Worm (Caenorhabditis elegans) whole organism, L1 larva: Measurements from ENCODE around the gene Y73B6BL.31.
A peak's percentile ranks its signal among the peaks of the same experiment; 100 is the strongest.

ENCODE experiments used
- F16B12.6 ChIP-seq: fragments of 150-350 bp; optimal IDR thresholded peaks from 2 replicates; lab custom pipeline; 2014; ENCODE audit warnings: missing biosample characterization, missing genetic modification characterization
- aha-1 ChIP-seq: fragments of 150-350 bp; optimal IDR thresholded peaks from 2 replicates; lab custom pipeline; 2014; ENCODE audit warnings: missing biosample characterization, missing genetic modification characterization
- aly-2 ChIP-seq: fragments of 150-350 bp; optimal IDR thresholded peaks from 2 replicates; lab custom pipeline; 2014; ENCODE audit warnings: missing biosample characterization, missing genetic modification characterization
- ama-1 ChIP-seq: fragments of 150-350 bp; optimal IDR thresholded peaks from 2 replicates; lab custom pipeline; 2014
- blmp-1 ChIP-seq: fragments of 150-350 bp; optimal IDR thresholded peaks from 2 replicates; lab custom pipeline; 2014; ENCODE audit warnings: missing biosample characterization, missing genetic modification characterization
- ceh-8 ChIP-seq: fragments of 200-800 bp; sonication (Bioruptor generic); optimal IDR thresholded peaks from 2 replicates; lab custom pipeline; 2018; ENCODE audit warnings: mild to moderate bottlenecking, missing genetic modification characterization, moderate library complexity, missing compliant biosample characterization
- ceh-82 ChIP-seq, 3 experiments: fragments of 150-350 bp in 1 of 3; sonication (generic microtip) in 2 of 3; optimal IDR thresholded peaks; 2 replicates each; lab custom pipeline; 2014 to 2017; ENCODE audit warnings: missing biosample characterization in 3 of 3, missing genetic modification characterization in 3 of 3
- dsc-1 ChIP-seq: sonication (generic microtip); optimal IDR thresholded peaks from 2 replicates; lab custom pipeline; 2016; ENCODE audit warnings: mild to moderate bottlenecking, missing genetic modification characterization, missing compliant biosample characterization
- egl-27 ChIP-seq, 2 experiments: fragments of 150-350 bp in 1 of 2; sonication (generic microtip); optimal IDR thresholded peaks; 3 replicates each; lab custom pipeline; 2017 to 2018; ENCODE audit warnings: missing biosample characterization in 2 of 2, missing genetic modification characterization in 2 of 2, missing genetic modification reagents in 2 of 2
- elt-2 ChIP-seq: sonication (generic microtip); optimal IDR thresholded peaks from 2 replicates; lab custom pipeline; 2016; ENCODE audit warnings: missing genetic modification characterization, mild to moderate bottlenecking, inconsistent platforms, missing compliant biosample characterization, missing genetic modification reagents
- elt-3 ChIP-seq, 6 experiments: fragments of 150-350 bp in 1 of 6; sonication (generic microtip); optimal IDR thresholded peaks; 2 replicates each; lab custom pipeline; 2017 to 2018; ENCODE audit warnings: missing biosample characterization in 6 of 6, missing genetic modification characterization in 6 of 6, inconsistent platforms in 1 of 6
- ets-5 ChIP-seq: fragments of 200-800 bp; sonication (Bioruptor generic); IDR thresholded peaks from 2 replicates; pipeline ENCODE4 v1.3.6; 2022; ENCODE audit warnings: missing genetic modification characterization, missing compliant biosample characterization
- fkh-4 ChIP-seq: sonication (generic microtip); optimal IDR thresholded peaks from 2 replicates; lab custom pipeline; 2016; ENCODE audit warnings: missing compliant biosample characterization, missing genetic modification characterization, borderline replicate concordance
- fos-1 ChIP-seq: fragments of 150-350 bp; optimal IDR thresholded peaks from 2 replicates; lab custom pipeline; 2014; ENCODE audit warnings: missing biosample characterization, missing genetic modification characterization
- hlh-17 ChIP-seq: fragments of 200-800 bp; sonication (Bioruptor generic); optimal IDR thresholded peaks from 2 replicates; lab custom pipeline; 2018; ENCODE audit warnings: missing genetic modification characterization, mild to moderate bottlenecking, missing compliant biosample characterization, moderate library complexity, borderline replicate concordance
- isw-1 ChIP-seq: fragments of 200-800 bp; sonication (Bioruptor generic); IDR thresholded peaks from 2 replicates; pipeline ENCODE4 v1.3.6; 2022; ENCODE audit warnings: missing genetic modification characterization, missing compliant biosample characterization
- jun-1 ChIP-seq: fragments of 150-350 bp; optimal IDR thresholded peaks from 2 replicates; lab custom pipeline; 2014; ENCODE audit warnings: missing biosample characterization, missing genetic modification reagents, missing genetic modification characterization
- lin-13 ChIP-seq: fragments of 150-350 bp; optimal IDR thresholded peaks from 2 replicates; lab custom pipeline; 2014; ENCODE audit warnings: missing biosample characterization, missing genetic modification reagents, missing genetic modification characterization
- lin-14 ChIP-seq: fragments of 200-800 bp; sonication (Bioruptor generic); optimal IDR thresholded peaks from 2 replicates; lab custom pipeline; 2018; ENCODE audit warnings: mild to moderate bottlenecking, missing genetic modification characterization, moderate library complexity, missing compliant biosample characterization
- lin-35 ChIP-seq, 2 experiments: fragments of 150-350 bp; optimal IDR thresholded peaks; 2 replicates each; lab custom pipeline; 2014; ENCODE audit warnings: missing biosample characterization in 2 of 2, missing genetic modification characterization in 2 of 2, missing genetic modification reagents in 2 of 2
- lin-39 ChIP-seq: fragments of 150-350 bp; optimal IDR thresholded peaks from 2 replicates; lab custom pipeline; 2014; ENCODE audit warnings: missing biosample characterization, missing genetic modification reagents, missing genetic modification characterization
- mab-9 ChIP-seq: fragments of 200-800 bp; sonication (Bioruptor generic); IDR thresholded peaks from 2 replicates; pipeline ENCODE4 v1.3.6; 2022; ENCODE audit warnings: missing genetic modification reagents, missing genetic modification characterization, missing compliant biosample characterization
- mef-2 ChIP-seq: fragments of 150-350 bp; optimal IDR thresholded peaks from 2 replicates; lab custom pipeline; 2014; ENCODE audit warnings: missing biosample characterization, missing genetic modification characterization
- mep-1 ChIP-seq: fragments of 150-350 bp; optimal IDR thresholded peaks from 2 replicates; lab custom pipeline; 2014; ENCODE audit warnings: missing biosample characterization, missing genetic modification characterization
- nhr-11 ChIP-seq: fragments of 150-350 bp; optimal IDR thresholded peaks from 2 replicates; lab custom pipeline; 2014; ENCODE audit warnings: missing biosample characterization, missing genetic modification characterization
- nhr-12 ChIP-seq: sonication (generic microtip); optimal IDR thresholded peaks from 2 replicates; lab custom pipeline; 2017; ENCODE audit warnings: missing biosample characterization, missing genetic modification characterization
- nhr-19 ChIP-seq: fragments of 200-800 bp; sonication (Bioruptor generic); conservative IDR thresholded peaks from 2 replicates; pipeline ENCODE4 v1.3.6; 2022; ENCODE audit warnings: missing genetic modification characterization, missing compliant biosample characterization
- nhr-20 ChIP-seq: sonication (generic microtip); optimal IDR thresholded peaks from 2 replicates; lab custom pipeline; 2016; ENCODE audit warnings: mild to moderate bottlenecking, missing genetic modification characterization, missing compliant biosample characterization
- nhr-237 ChIP-seq: fragments of 150-350 bp; optimal IDR thresholded peaks from 2 replicates; lab custom pipeline; 2014; ENCODE audit warnings: missing biosample characterization, missing genetic modification characterization
- nhr-28 ChIP-seq: fragments of 150-350 bp; optimal IDR thresholded peaks from 2 replicates; lab custom pipeline; 2014; ENCODE audit warnings: missing biosample characterization, missing genetic modification characterization
- nhr-85 ChIP-seq: sonication (generic microtip); peaks from one replicate; lab custom pipeline; 2016; ENCODE audit warnings: missing genetic modification characterization, inconsistent platforms, missing compliant biosample characterization
- pax-3 ChIP-seq: fragments of 200-800 bp; sonication (Bioruptor generic); optimal IDR thresholded peaks from 2 replicates; lab custom pipeline; 2018; ENCODE audit warnings: mild to moderate bottlenecking, missing genetic modification characterization, moderate library complexity, missing compliant biosample characterization
- pqm-1 ChIP-seq: sonication (generic microtip); optimal IDR thresholded peaks from 3 replicates; lab custom pipeline; 2017; ENCODE audit warnings: missing biosample characterization, missing genetic modification characterization
- rnt-1 ChIP-seq: sonication (generic microtip); optimal IDR thresholded peaks from 2 replicates; lab custom pipeline; 2016; ENCODE audit warnings: mild to moderate bottlenecking, missing genetic modification characterization, moderate library complexity, missing compliant biosample characterization
- skn-1 ChIP-seq: fragments of 150-350 bp; optimal IDR thresholded peaks from 2 replicates; lab custom pipeline; 2014; ENCODE audit warnings: missing biosample characterization, missing genetic modification characterization
- snpc-4 ChIP-seq: fragments of 150-350 bp; optimal IDR thresholded peaks from 2 replicates; lab custom pipeline; 2014; ENCODE audit warnings: missing biosample characterization, missing genetic modification characterization
- snu-23 ChIP-seq: sonication (generic microtip); optimal IDR thresholded peaks from 2 replicates; lab custom pipeline; 2016; ENCODE audit warnings: missing genetic modification characterization, missing compliant biosample characterization
- sox-4 ChIP-seq: sonication (generic microtip); optimal IDR thresholded peaks from 2 replicates; lab custom pipeline; 2016; ENCODE audit warnings: missing genetic modification characterization, missing compliant biosample characterization
- sptf-1 ChIP-seq: fragments of 150-350 bp; optimal IDR thresholded peaks from 2 replicates; lab custom pipeline; 2014; ENCODE audit warnings: missing biosample characterization, missing genetic modification characterization
- swsn-7 ChIP-seq: sonication (generic microtip); optimal IDR thresholded peaks from 2 replicates; lab custom pipeline; 2016; ENCODE audit warnings: missing genetic modification characterization, missing compliant biosample characterization
- tlp-1 ChIP-seq: fragments of 150-350 bp; optimal IDR thresholded peaks from 2 replicates; lab custom pipeline; 2014; ENCODE audit warnings: missing biosample characterization, missing genetic modification characterization
- unc-30 ChIP-seq: sonication (generic microtip); optimal IDR thresholded peaks from 2 replicates; lab custom pipeline; 2017; ENCODE audit warnings: missing biosample characterization, missing genetic modification characterization
- ztf-11 ChIP-seq, 2 experiments: sonication (generic microtip); optimal IDR thresholded peaks; 2 replicates each; lab custom pipeline; 2016 to 2017; ENCODE audit warnings: missing genetic modification characterization in 2 of 2, missing biosample characterization in 1 of 2, missing compliant biosample characterization in 1 of 2

Gene Y73B6BL.31

DNA sequence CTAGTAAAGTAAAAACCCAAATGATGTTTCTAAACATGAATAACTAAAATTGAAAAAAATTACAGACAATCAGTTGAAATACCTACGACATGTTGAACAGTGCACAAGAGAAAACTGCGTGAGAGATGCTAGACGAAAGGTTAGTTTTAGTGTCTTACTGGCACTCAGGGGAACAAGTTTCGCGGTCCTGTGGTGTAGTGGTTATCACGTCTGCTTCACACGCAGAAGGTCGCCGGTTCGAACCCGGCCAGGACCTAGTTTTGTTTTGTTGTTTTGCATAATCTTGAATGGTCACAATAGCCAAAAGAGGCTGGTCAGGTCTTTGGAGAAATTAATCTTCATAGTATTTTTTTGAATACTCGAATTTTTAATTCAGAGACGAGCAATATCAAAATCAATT, 39.3 kb downstream of the Y73B6BL.31 start (continued):
- no peak for TF ChIP-seq mep-1
- no peak for TF ChIP-seq unc-30 (tag; lab: Kevin White, UChicago)
- TF ChIP-seq aha-1 = no peak
- TF ChIP-seq nhr-20 (tag; lab: Kevin White, UChicago) = peak; percentile 54
- no peak for TF ChIP-seq nhr-11 (tag; lab: Kevin White, UChicago)
- TF ChIP-seq lin-13 (GFP tag; lab: Kevin White, UChicago) = no peak
- TF ChIP-seq rnt-1 (tag; lab: Kevin White, UChicago) = peak; percentile 44
- no peak for TF ChIP-seq dsc-1 (tag; lab: Kevin White, UChicago)
- TF ChIP-seq sptf-1 = no peak
- peak; percentile 8 for TF ChIP-seq swsn-7 (tag; lab: Kevin White, UChicago)
- TF ChIP-seq ceh-8 (GFP tag; lab: Kevin White, UChicago) = no peak
- TF ChIP-seq nhr-237 (tag; lab: Kevin White, UChicago) = no peak
- peak; percentile 29 for TF ChIP-seq lin-14 (GFP tag; lab: Kevin White, UChicago)
- TF ChIP-seq blmp-1 (tag; lab: Kevin White, UChicago) = no peak
- TF ChIP-seq nhr-28 (tag; lab: Kevin White, UChicago) = no peak
- no peak for TF ChIP-seq pax-3 (tag; lab: Kevin White, UChicago)
- TF ChIP-seq egl-27 (tag; optimal IDR thresholded peaks at IDR 0.05; lab: Kevin White, UChicago) = no peak
- no peak for TF ChIP-seq skn-1 (tag; lab: Kevin White, UChicago)
- TF ChIP-seq fkh-4 = no peak
- no peak for TF ChIP-seq ama-1 (lab: Kevin White, UChicago)
- no peak for TF ChIP-seq aly-2 (tag; lab: Kevin White, UChicago)
- no peak for TF ChIP-seq snpc-4 (tag; lab: Kevin White, UChicago)
- TF ChIP-seq nhr-19 (GFP tag; lab: Robert Waterston, UW) = peak; percentile 40
- no peak for TF ChIP-seq fos-1 (tag; lab: Kevin White, UChicago)
- TF ChIP-seq ets-5 (GFP tag; lab: Robert Waterston, UW) = no peak
- TF ChIP-seq lin-35 (GFP tag; optimal IDR thresholded peaks at IDR 0.05; lab: Kevin White, UChicago) = peak; percentile 23 to 69
- TF ChIP-seq sox-4 (tag; lab: Kevin White, UChicago) = no peak
- no peak for TF ChIP-seq hlh-17 (GFP tag; lab: Kevin White, UChicago)
- no peak for TF ChIP-seq jun-1 (tag; lab: Kevin White, UChicago)
- TF ChIP-seq, all 84 proteins: peak for 17

DNA sequence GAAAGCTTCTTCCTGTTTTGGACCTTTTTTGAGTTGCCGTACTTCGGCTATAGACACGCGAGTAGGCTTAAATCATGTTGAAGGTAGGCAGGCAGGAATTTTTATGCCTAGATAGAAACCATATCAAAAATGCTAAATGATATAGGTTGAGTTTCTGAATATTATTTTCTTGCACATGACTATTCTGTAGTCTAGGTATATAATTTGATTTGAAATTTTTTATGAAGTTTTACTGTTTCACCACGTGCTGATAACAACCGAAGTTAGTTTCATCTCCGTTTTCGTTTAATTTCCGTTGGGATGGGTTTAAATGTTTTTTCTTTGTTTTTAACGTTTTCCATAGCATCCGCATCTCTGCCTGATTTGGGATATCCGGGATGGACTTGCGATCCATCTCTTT, 45.3 kb downstream of the Y73B6BL.31 start, which contains the start of gene Y73B6BL.37:
TSS of gene Y73B6BL.37 (plus strand) at position 301 of the 400 bp plus-strand sequence.
- TF ChIP-seq unc-30 (tag; lab: Kevin White, UChicago) = no peak
- no peak for TF ChIP-seq tlp-1 (tag; lab: Kevin White, UChicago)
- no peak for TF ChIP-seq snu-23
- TF ChIP-seq, all 84 proteins: peak for 0

DNA sequence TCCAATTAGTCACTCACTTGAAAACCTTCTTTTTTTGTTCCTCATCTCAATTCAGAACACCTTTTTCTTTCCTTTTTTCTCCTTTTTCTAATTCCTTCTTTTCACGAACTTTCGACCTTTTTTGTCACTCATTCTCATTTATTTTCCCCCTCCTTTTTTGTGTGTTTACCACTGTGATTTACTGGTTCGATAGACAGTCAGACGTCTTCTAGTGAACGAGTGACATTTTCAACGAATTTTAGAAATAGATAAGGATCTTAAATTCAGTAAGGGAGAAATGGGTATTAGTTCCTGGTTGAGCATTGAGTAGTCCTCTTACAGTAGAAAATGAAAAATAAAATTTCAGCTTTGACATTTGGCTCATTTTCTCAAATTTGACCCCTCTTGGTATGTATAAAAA, 50.2 kb downstream of the Y73B6BL.31 start:
- TF ChIP-seq blmp-1 (tag; lab: Kevin White, UChicago) (peak; percentile 11), nhr-85 (tag; lab: Kevin White, UChicago) (peak; percentile 77), lin-14 (GFP tag; lab: Kevin White, UChicago) (peak; percentile 61), isw-1 (GFP tag; lab: Robert Waterston, UW) (no peak)

DNA sequence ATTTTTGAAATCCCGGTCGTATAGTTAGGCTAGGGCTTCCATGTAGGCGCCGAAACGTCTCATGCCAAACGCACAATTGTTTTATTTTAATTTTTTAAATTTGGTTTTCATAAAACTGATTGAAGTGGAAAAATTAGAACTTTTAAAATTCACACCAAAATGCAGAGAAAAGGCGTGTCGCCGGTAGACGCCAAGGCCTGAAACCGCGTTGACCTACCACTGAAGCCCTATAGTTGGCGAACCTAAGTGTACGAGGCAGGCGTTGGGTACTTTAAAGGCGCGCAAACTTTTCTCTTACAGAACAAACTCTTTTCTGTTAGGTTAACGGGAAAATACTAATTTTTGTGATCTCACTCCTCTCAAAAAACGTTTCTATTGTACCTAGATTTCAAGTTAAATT, 51.6 kb downstream of the Y73B6BL.31 start, which contains the start of gene Y73B6BL.44:
TSS of gene Y73B6BL.44 (plus strand) at position 301 of the 400 bp plus-strand sequence.
- no peak for TF ChIP-seq aly-2 (tag; lab: Kevin White, UChicago)
- no peak for TF ChIP-seq elt-3 (tag; optimal IDR thresholded peaks at IDR 0.05; lab: Kevin White, UChicago)
- no peak for TF ChIP-seq ceh-82 (tag; optimal IDR thresholded peaks at IDR 0.05; lab: Kevin White, UChicago)
- TF ChIP-seq ama-1 (lab: Kevin White, UChicago) = no peak
- TF ChIP-seq sptf-1 = no peak
- no peak for TF ChIP-seq mab-9 (GFP tag; lab: Robert Waterston, UW)
- TF ChIP-seq blmp-1 (tag; lab: Kevin White, UChicago) = no peak
- TF ChIP-seq tlp-1 (tag; lab: Kevin White, UChicago) = no peak
- TF ChIP-seq nhr-12 (tag; lab: Kevin White, UChicago) = no peak
- no peak for TF ChIP-seq mef-2
- no peak for TF ChIP-seq ztf-11 (tag; optimal IDR thresholded peaks at IDR 0.05; lab: Kevin White, UChicago)
- TF ChIP-seq F16B12.6 = no peak
- no peak for TF ChIP-seq elt-2 (tag; lab: Kevin White, UChicago)
- TF ChIP-seq fkh-4 = no peak
- no peak for TF ChIP-seq pqm-1 (tag; lab: Kevin White, UChicago)
- no peak for TF ChIP-seq aha-1
- no peak for TF ChIP-seq lin-39 (tag; lab: Kevin White, UChicago)
